Fruit fly (Drosophila melanogaster) whole organism, embryonic: Measurements from ENCODE around the gene RpS29.

ENCODE experiments used
- CG10209 ChIP-seq: fragments of 200-800 bp; sonication (Bioruptor generic); optimal IDR thresholded peaks from 3 replicates; lab custom pipeline; 2017; ENCODE audit warnings: missing biosample characterization, mild to moderate bottlenecking, missing genetic modification characterization, missing genetic modification reagents
- CG10321 ChIP-seq: fragments of 200-800 bp; sonication (Bioruptor generic); IDR thresholded peaks from 2 replicates; pipeline ENCODE4 v1.3.6; 2022; ENCODE audit warnings: missing biosample characterization, missing genetic modification characterization
- CG10654 ChIP-seq: fragments of 200-800 bp; sonication (Bioruptor generic); optimal IDR thresholded peaks from 2 replicates; lab custom pipeline; 2016; ENCODE audit warnings: missing biosample characterization, missing genetic modification characterization
- CG10979 ChIP-seq: fragments of 200-800 bp; sonication (Bioruptor generic); optimal IDR thresholded peaks from 2 replicates; lab custom pipeline; 2018; ENCODE audit warnings: missing biosample characterization, mild to moderate bottlenecking, missing genetic modification characterization, moderate library complexity
- CG11456 ChIP-seq: fragments of 200-800 bp; sonication (Bioruptor generic); IDR thresholded peaks from 3 replicates; pipeline ENCODE4 v1.3.6; 2022; ENCODE audit warnings: missing biosample characterization, missing genetic modification characterization
- CG12071 ChIP-seq: fragments of 200-800 bp; sonication (Bioruptor generic); optimal IDR thresholded peaks from 3 replicates; lab custom pipeline; 2018; ENCODE audit warnings: missing biosample characterization, mild to moderate bottlenecking, missing genetic modification characterization
- CG12104 ChIP-seq: fragments of 200-800 bp; sonication (Bioruptor generic); optimal IDR thresholded peaks from 3 replicates; lab custom pipeline; 2016; ENCODE audit warnings: missing biosample characterization, missing genetic modification characterization
- CG13296 ChIP-seq: fragments of 200-800 bp; sonication (Bioruptor generic); optimal IDR thresholded peaks from 3 replicates; lab custom pipeline; 2018; ENCODE audit warnings: missing biosample characterization, mild to moderate bottlenecking, missing genetic modification characterization
- CG15696 ChIP-seq: fragments of 200-800 bp; sonication (Bioruptor generic); optimal IDR thresholded peaks from 2 replicates; lab custom pipeline; 2019; ENCODE audit warnings: missing biosample characterization, mild to moderate bottlenecking, missing genetic modification characterization, moderate library complexity
- CG17385 ChIP-seq: fragments of 200-800 bp; sonication (Bioruptor generic); optimal IDR thresholded peaks from 3 replicates; lab custom pipeline; 2018; ENCODE audit warnings: missing biosample characterization, mild to moderate bottlenecking, missing genetic modification characterization
- CG31365 ChIP-seq: fragments of 200-800 bp; sonication (Bioruptor generic); optimal IDR thresholded peaks from 2 replicates; lab custom pipeline; 2018; ENCODE audit warnings: missing biosample characterization, mild to moderate bottlenecking, missing genetic modification characterization
- CG34224 ChIP-seq: fragments of 200-800 bp; sonication (Bioruptor generic); IDR thresholded peaks from 3 replicates; pipeline ENCODE4 v1.3.6; 2022; ENCODE audit warnings: missing biosample characterization, missing genetic modification characterization; ENCODE audit not compliant: partially characterized antibody
- CG34422 ChIP-seq: fragments of 200-800 bp; sonication (Bioruptor generic); IDR thresholded peaks from 3 replicates; pipeline ENCODE4 v1.3.6; 2022; ENCODE audit warnings: missing biosample characterization, missing genetic modification characterization
- CG3726 ChIP-seq: fragments of 200-800 bp; sonication (Bioruptor generic); IDR thresholded peaks from 3 replicates; pipeline ENCODE4, ENCODE4 v1.3.6; 2022; ENCODE audit warnings: missing biosample characterization, missing genetic modification characterization
- CG4328 ChIP-seq: fragments of 200-800 bp; sonication (Bioruptor generic); optimal IDR thresholded peaks from 3 replicates; lab custom pipeline; 2017; ENCODE audit warnings: missing biosample characterization, missing genetic modification reagents, missing genetic modification characterization
- CG4820 ChIP-seq: fragments of 200-800 bp; sonication (Bioruptor generic); optimal IDR thresholded peaks from 3 replicates; lab custom pipeline; 2016; ENCODE audit warnings: missing biosample characterization, missing genetic modification characterization
- CG7556 ChIP-seq: fragments of 200-800 bp; sonication (Bioruptor generic); optimal IDR thresholded peaks from 2 replicates; lab custom pipeline; 2017; ENCODE audit warnings: missing biosample characterization, mild to moderate bottlenecking, missing genetic modification characterization
- CG7987 ChIP-seq: fragments of 200-800 bp; sonication (Bioruptor generic); optimal IDR thresholded peaks from 2 replicates; lab custom pipeline; 2018; ENCODE audit warnings: missing biosample characterization, mild to moderate bottlenecking, missing genetic modification characterization, moderate library complexity
- Camta ChIP-seq: fragments of 200-800 bp; sonication (Bioruptor generic); optimal IDR thresholded peaks from 2 replicates; lab custom pipeline; 2016; ENCODE audit warnings: missing biosample characterization, missing genetic modification characterization
- E2f1 ChIP-seq: fragments of 200-800 bp; sonication (Bioruptor generic); IDR thresholded peaks from 2 replicates; pipeline ENCODE4 v1.3.6; 2022; ENCODE audit warnings: missing biosample characterization, missing genetic modification characterization
- ERR ChIP-seq: fragments of 200-800 bp; sonication (Bioruptor generic); optimal IDR thresholded peaks from 2 replicates; lab custom pipeline; 2016; ENCODE audit warnings: missing biosample characterization, missing genetic modification characterization
- Ets97D ChIP-seq: fragments of 200-800 bp; sonication (Bioruptor generic); optimal IDR thresholded peaks from 3 replicates; lab custom pipeline; 2016; ENCODE audit warnings: missing biosample characterization, missing genetic modification characterization
- HLH3B ChIP-seq: fragments of 200-800 bp; sonication (Bioruptor generic); IDR thresholded peaks from 2 replicates; pipeline ENCODE4 v1.3.6; 2022; ENCODE audit warnings: missing biosample characterization, missing genetic modification characterization
- Hr78 ChIP-seq, 2 experiments: fragments of 200-800 bp in 1 of 2; fragments of >200 bp in 1 of 2; sonication (Bioruptor generic) in 1 of 2; optimal IDR thresholded peaks; 2 replicates each; lab custom pipeline; 2017 to 2019; ENCODE audit warnings: missing biosample characterization in 2 of 2, missing genetic modification characterization in 2 of 2, mild to moderate bottlenecking in 1 of 2, moderate library complexity in 1 of 2
- Lhr ChIP-seq: fragments of 200-800 bp; sonication (Bioruptor generic); optimal IDR thresholded peaks from 3 replicates; lab custom pipeline; 2017; ENCODE audit warnings: mild to moderate bottlenecking, missing biosample characterization, missing genetic modification reagents, missing genetic modification characterization
- Mes4 ChIP-seq: fragments of 200-800 bp; sonication (Bioruptor generic); optimal IDR thresholded peaks from 2 replicates; lab custom pipeline; 2016; ENCODE audit warnings: missing biosample characterization, missing genetic modification characterization
- Oli ChIP-seq: fragments of 200-800 bp; sonication (Bioruptor generic); optimal IDR thresholded peaks from 2 replicates; lab custom pipeline; 2018; ENCODE audit warnings: missing biosample characterization, mild to moderate bottlenecking, missing genetic modification characterization, moderate library complexity
- Ravus ChIP-seq: fragments of 200-800 bp; sonication (Bioruptor generic); IDR thresholded peaks from 2 replicates; pipeline ENCODE4 v1.3.6; 2022; ENCODE audit warnings: missing biosample characterization, missing genetic modification characterization
- Side ChIP-seq: fragments of 200-800 bp; sonication (Bioruptor generic); optimal IDR thresholded peaks from 2 replicates; lab custom pipeline; 2016; ENCODE audit warnings: missing biosample characterization, missing genetic modification characterization
- Xbp1 ChIP-seq: fragments of 200-800 bp; sonication (Bioruptor generic); optimal IDR thresholded peaks from 3 replicates; lab custom pipeline; 2016; ENCODE audit warnings: missing biosample characterization, mild to moderate bottlenecking, missing genetic modification characterization
- al ChIP-seq: fragments of 200-800 bp; sonication (Bioruptor generic); IDR thresholded peaks from 2 replicates; pipeline ENCODE4 v1.3.6; 2022; ENCODE audit warnings: missing biosample characterization, missing genetic modification characterization
- amos ChIP-seq: fragments of 200-800 bp; sonication (Bioruptor generic); IDR thresholded peaks from 2 replicates; pipeline ENCODE4 v1.3.6; 2022; ENCODE audit warnings: missing biosample characterization, missing genetic modification characterization; ENCODE audit not compliant: partially characterized antibody
- ato ChIP-seq: fragments of 200-800 bp; sonication (Bioruptor generic); IDR thresholded peaks from 2 replicates; pipeline ENCODE4 v1.3.6; 2022; ENCODE audit warnings: missing biosample characterization, missing genetic modification characterization; ENCODE audit not compliant: partially characterized antibody
- bbx ChIP-seq: fragments of 200-800 bp; sonication (Bioruptor generic); IDR thresholded peaks from 2 replicates; pipeline ENCODE4 v1.3.6; 2022; ENCODE audit warnings: missing biosample characterization, missing genetic modification characterization; ENCODE audit not compliant: partially characterized antibody
- chinmo ChIP-seq: fragments of 200-800 bp; sonication (Bioruptor generic); IDR thresholded peaks from 4 replicates; pipeline ENCODE4 v1.3.6; 2022; ENCODE audit warnings: missing biosample characterization, missing genetic modification characterization; ENCODE audit not compliant: partially characterized antibody
- dati ChIP-seq: fragments of 200-800 bp; sonication (Bioruptor generic); IDR thresholded peaks from 2 replicates; pipeline ENCODE4 v1.3.6; 2022; ENCODE audit warnings: missing biosample characterization, missing genetic modification characterization
- disco-r ChIP-seq: fragments of 200-800 bp; sonication (Bioruptor generic); optimal IDR thresholded peaks from 2 replicates; lab custom pipeline; 2016; ENCODE audit warnings: missing biosample characterization, missing genetic modification characterization
- dm ChIP-seq: fragments of 200-800 bp; sonication (Bioruptor generic); optimal IDR thresholded peaks from 3 replicates; lab custom pipeline; 2016; ENCODE audit warnings: missing biosample characterization, missing genetic modification characterization
- grau ChIP-seq: fragments of 200-800 bp; optimal IDR thresholded peaks from 3 replicates; lab custom pipeline; 2019; ENCODE audit warnings: missing biosample characterization, mild to moderate bottlenecking, missing genetic modification characterization, moderate library complexity
- ham ChIP-seq: fragments of 200-800 bp; sonication (Bioruptor generic); IDR thresholded peaks from 2 replicates; pipeline ENCODE4 v1.3.6; 2022; ENCODE audit warnings: missing biosample characterization, missing genetic modification characterization
- jigr1 ChIP-seq: fragments of 200-800 bp; sonication (Bioruptor generic); IDR thresholded peaks from 3 replicates; pipeline ENCODE4 v1.3.6; 2022; ENCODE audit warnings: missing biosample characterization, missing genetic modification characterization
- knrl ChIP-seq: fragments of 200-800 bp; sonication (Bioruptor generic); IDR thresholded peaks from 3 replicates; pipeline ENCODE4 v1.3.6; 2022; ENCODE audit warnings: missing biosample characterization, missing genetic modification characterization; ENCODE audit not compliant: partially characterized antibody
- lilli ChIP-seq: fragments of 200-800 bp; sonication (Bioruptor generic); optimal IDR thresholded peaks from 3 replicates; lab custom pipeline; 2016; ENCODE audit warnings: missing biosample characterization, missing genetic modification characterization
- mirr ChIP-seq: fragments of 200-800 bp; sonication (Bioruptor generic); optimal IDR thresholded peaks from 3 replicates; lab custom pipeline; 2018; ENCODE audit warnings: missing biosample characterization, mild to moderate bottlenecking, missing genetic modification characterization
- odd ChIP-seq: fragments of 200-800 bp; sonication (Bioruptor generic); optimal IDR thresholded peaks from 2 replicates; lab custom pipeline; 2017; ENCODE audit warnings: missing biosample characterization, mild to moderate bottlenecking, missing genetic modification characterization
- schlank ChIP-seq: fragments of 200-800 bp; sonication (Bioruptor generic); optimal IDR thresholded peaks from 2 replicates; lab custom pipeline; 2018; ENCODE audit warnings: missing biosample characterization, mild to moderate bottlenecking, missing genetic modification characterization
- sna ChIP-seq: fragments of 200-800 bp; sonication (Bioruptor generic); IDR thresholded peaks from 2 replicates; pipeline ENCODE4 v1.3.6; 2022; ENCODE audit warnings: missing biosample characterization, missing genetic modification characterization; ENCODE audit not compliant: partially characterized antibody
- ttk ChIP-seq: fragments of 200-800 bp; sonication (Bioruptor generic); IDR thresholded peaks from 2 replicates; pipeline ENCODE4 v2.1.2; 2022; ENCODE audit warnings: missing biosample characterization, missing genetic modification characterization
- unc-4 ChIP-seq: fragments of 200-800 bp; sonication (Bioruptor generic); IDR thresholded peaks from 2 replicates; pipeline ENCODE4 v1.3.6; 2022; ENCODE audit warnings: missing biosample characterization, missing genetic modification characterization; ENCODE audit not compliant: partially characterized antibody
- zfh2 ChIP-seq: fragments of 200-800 bp; sonication (Bioruptor generic); optimal IDR thresholded peaks from 2 replicates; lab custom pipeline; 2016; ENCODE audit warnings: missing biosample characterization, missing genetic modification characterization

Gene RpS29

DNA sequence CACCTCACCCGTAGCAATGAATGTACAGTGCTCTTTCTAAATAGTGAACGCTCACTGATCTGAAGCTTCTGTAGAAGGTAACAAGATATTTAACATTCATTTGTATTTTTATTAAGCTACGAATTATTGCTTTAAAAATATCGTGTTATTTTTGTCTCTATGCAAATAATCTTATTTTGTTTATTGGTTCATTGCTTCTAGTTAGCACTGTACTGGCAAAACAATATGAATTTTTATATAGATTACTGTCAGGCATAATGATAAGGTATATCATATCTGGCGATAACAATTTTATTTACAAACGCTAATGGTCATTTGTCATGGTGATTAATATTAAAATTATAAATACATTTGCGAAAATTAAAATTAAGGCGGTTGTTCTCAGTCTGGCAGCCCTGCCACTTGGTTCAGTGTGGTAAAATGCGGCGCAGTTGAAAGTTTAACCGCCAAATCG, 6.3 kb upstream of the RpS29 start, which contains the start of gene CG9471 (continued):
- TF ChIP-seq Hr78 (GFP tag; optimal IDR thresholded peaks at IDR 0.05; lab: Kevin White, UChicago) (peak in 1 of 2 experiments; percentile 73), Mes4 (GFP tag; lab: Kevin White, UChicago) (peak; percentile 83), CG10321 (GFP tag; lab: Robert Waterston, UW) (peak; percentile 67), grau (peak; percentile 99), Oli (tag; lab: Kevin White, UChicago) (peak; percentile 89), bbx (no peak), schlank (tag; lab: Kevin White, UChicago) (peak; percentile 84), HLH3B (GFP tag; lab: Robert Waterston, UW) (peak; percentile 94), CG7987 (GFP tag; lab: Kevin White, UChicago) (peak; percentile 80), odd (GFP tag; lab: Kevin White, UChicago) (peak; percentile 83), CG12104 (GFP tag; lab: Kevin White, UChicago) (peak; percentile 85), CG4328 (GFP tag; lab: Kevin White, UChicago) (peak; percentile 83), CG34224 (GFP tag; lab: Robert Waterston, UW) (no peak), lilli (GFP tag; lab: Kevin White, UChicago) (peak; percentile 96), Side (GFP tag; lab: Kevin White, UChicago) (peak; percentile 88), al (GFP tag; lab: Robert Waterston, UW) (peak; percentile 87), Ets97D (GFP tag; lab: Kevin White, UChicago) (peak; percentile 70), CG13296 (GFP tag; lab: Kevin White, UChicago) (peak; percentile 91), CG3726 (GFP tag; lab: Robert Waterston, UW) (peak; percentile 85; the same call in 2 of the 3 replicates), CG4820 (peak; percentile 89), CG10209 (GFP tag; lab: Kevin White, UChicago) (peak; percentile 90), Camta (GFP tag; lab: Kevin White, UChicago) (peak; percentile 87), mirr (GFP tag; lab: Kevin White, UChicago) (peak; percentile 88), disco-r (GFP tag; lab: Kevin White, UChicago) (peak; percentile 43), ttk (peak; percentile 87), Ravus (GFP tag; lab: Robert Waterston, UW) (peak; percentile 76), CG12071 (GFP tag; lab: Kevin White, UChicago) (peak; percentile 88), E2f1 (GFP tag; lab: Robert Waterston, UW) (peak; percentile 91), sna (GFP tag; lab: Robert Waterston, UW) (no peak), knrl (GFP tag; lab: Robert Waterston, UW) (no peak), Xbp1 (GFP tag; lab: Kevin White, UChicago) (peak; percentile 95), CG10979 (tag; lab: Kevin White, UChicago) (peak; percentile 86), ham (GFP tag; lab: Robert Waterston, UW) (peak; percentile 71; the same call in 1 of the 2 replicates), amos (GFP tag; lab: Robert Waterston, UW) (no peak), CG15696 (tag; lab: Kevin White, UChicago) (peak; percentile 76), unc-4 (no peak), ato (no peak), Lhr (GFP tag; lab: Kevin White, UChicago) (peak; percentile 34), dati (peak; percentile 81), jigr1 (peak; percentile 80; the same call in 2 of the 3 replicates), CG11456 (GFP tag; lab: Robert Waterston, UW) (peak; percentile 88), CG10654 (GFP tag; lab: Kevin White, UChicago) (peak; percentile 89), chinmo (no peak), zfh2 (GFP tag; lab: Kevin White, UChicago) (peak; percentile 85), ERR (GFP tag; lab: Kevin White, UChicago) (peak; percentile 90), CG17385 (peak; percentile 91), dm (GFP tag; lab: Kevin White, UChicago) (peak; percentile 68), CG7556 (GFP tag; lab: Kevin White, UChicago) (peak; percentile 90), CG31365 (tag; lab: Kevin White, UChicago) (peak; percentile 47), CG34422 (GFP tag; lab: Robert Waterston, UW) (peak; percentile 93)
